Worm (Caenorhabditis elegans): ENCODE measurements around the gene C16D9.4.

C16D9.4 gene

DNA sequence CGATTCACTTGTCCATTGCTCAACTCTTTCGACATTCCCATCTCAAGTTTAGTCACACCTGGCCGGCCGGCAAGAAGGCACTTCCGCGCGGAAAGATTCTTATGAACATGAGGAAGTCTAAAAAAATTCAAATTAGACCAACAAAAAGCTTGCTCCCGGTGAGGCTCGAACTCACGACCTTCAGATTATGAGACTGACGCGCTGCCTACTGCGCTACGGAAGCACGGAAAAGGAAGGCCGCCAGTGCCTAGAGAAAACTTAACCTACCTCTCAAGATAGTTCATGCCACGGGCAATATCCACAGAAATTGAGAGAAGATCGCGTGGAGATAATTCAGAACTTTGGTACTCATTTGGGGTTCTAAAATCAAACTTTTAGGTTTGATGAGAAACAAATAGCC, 12.6 kb downstream of the C16D9.4 start:
- no peak for TF ChIP-seq lin-11 (tag; optimal IDR thresholded peaks at IDR 0.05)
- no peak for TF ChIP-seq F13H6.1 (tag; optimal IDR thresholded peaks at IDR 0.05)
- peak; percentile 67 for TF ChIP-seq snpc-4 (tag; optimal IDR thresholded peaks at IDR 0.05)
- TF ChIP-seq ceh-16 (tag; optimal IDR thresholded peaks at IDR 0.05): no peak
- TF ChIP-seq nhr-6 (tag; optimal IDR thresholded peaks at IDR 0.05): no peak
- TF ChIP-seq unc-39 (tag; optimal IDR thresholded peaks at IDR 0.05): no peak
- peak; percentile 21 for TF ChIP-seq nhr-129 (tag; optimal IDR thresholded peaks at IDR 0.05)
- TF ChIP-seq sma-9 (GFP tag; optimal IDR thresholded peaks at IDR 0.05): peak; percentile 18
- no peak for TF ChIP-seq sma-9 (tag; optimal IDR thresholded peaks at IDR 0.05)

DNA sequence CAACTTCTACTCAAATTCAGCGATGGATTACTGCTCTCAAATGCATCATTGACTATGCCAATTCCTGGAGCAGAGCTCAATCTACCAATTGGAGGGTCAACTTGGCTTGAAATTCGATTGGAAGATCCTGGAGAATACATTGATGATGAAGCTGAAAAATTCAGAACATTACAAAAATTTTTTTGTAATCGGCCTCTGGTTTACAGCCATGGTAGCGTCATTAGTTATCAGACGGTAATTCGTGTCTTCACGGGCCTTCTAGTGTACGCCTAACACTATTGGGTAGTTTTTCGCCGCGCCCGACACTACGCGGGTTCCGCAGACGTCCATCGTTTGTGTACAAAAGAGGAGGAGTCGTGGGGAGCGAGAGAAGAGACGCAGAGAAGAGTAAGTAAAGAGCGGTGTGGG, 14.0 kb downstream of the C16D9.4 start:
- no peak for TF ChIP-seq blmp-1 (tag; optimal IDR thresholded peaks at IDR 0.05; ENCODE audit: insufficient read depth)
- peak; percentile 99 for TF ChIP-seq snpc-4 (tag; optimal IDR thresholded peaks at IDR 0.05)
- TF ChIP-seq elt-3 (tag; optimal IDR thresholded peaks at IDR 0.05): no peak
- TF ChIP-seq ztf-1 (GFP tag; conservative IDR thresholded peaks at IDR 0.05): no peak
- TF ChIP-seq fos-1 (tag; optimal IDR thresholded peaks at IDR 0.05): peak; percentile 80
- no peak for TF ChIP-seq skn-1 (tag; optimal IDR thresholded peaks at IDR 0.05)
- peak; percentile 91 for TF ChIP-seq sma-9 (GFP tag; optimal IDR thresholded peaks at IDR 0.05)
- TF ChIP-seq sma-9 (tag; optimal IDR thresholded peaks at IDR 0.05): no peak
- TF ChIP-seq elt-1 (tag; optimal IDR thresholded peaks at IDR 0.05): no peak
- peak; percentile 65 to 78 for TF ChIP-seq lsy-2 (tag; optimal IDR thresholded peaks at IDR 0.05)
- no peak for TF ChIP-seq alr-1 (tag; optimal IDR thresholded peaks at IDR 0.05)
- TF ChIP-seq unc-55 (GFP tag; optimal IDR thresholded peaks at IDR 0.05): no peak
- no peak for TF ChIP-seq ceh-82 (tag; optimal IDR thresholded peaks at IDR 0.05)
- peak; percentile 63 for TF ChIP-seq nhr-77 (tag; optimal IDR thresholded peaks at IDR 0.05)
- peak; percentile 71 for TF ChIP-seq nhr-25 (tag; optimal IDR thresholded peaks at IDR 0.05)
- TF ChIP-seq nhr-237 (tag; optimal IDR thresholded peaks at IDR 0.05): no peak
- no peak for TF ChIP-seq nhr-23 (tag; optimal IDR thresholded peaks at IDR 0.05)
- peak; percentile 7 for TF ChIP-seq lin-11 (tag; optimal IDR thresholded peaks at IDR 0.05)
- peak; percentile 29 for TF ChIP-seq nhr-10 (tag; optimal IDR thresholded peaks at IDR 0.05)
- peak; percentile 79 for TF ChIP-seq gmeb-1 (tag; optimal IDR thresholded peaks at IDR 0.05)
- TF ChIP-seq crh-2 (tag; optimal IDR thresholded peaks at IDR 0.05): peak; percentile 89
- no peak for TF ChIP-seq peb-1 (tag; optimal IDR thresholded peaks at IDR 0.05)
- peak; percentile 6 for TF ChIP-seq Y55F3AM.14 (GFP tag; optimal IDR thresholded peaks at IDR 0.05)
- TF ChIP-seq zag-1 (tag; optimal IDR thresholded peaks at IDR 0.05): peak; percentile 23
- no peak for TF ChIP-seq ztf-4 (tag; optimal IDR thresholded peaks at IDR 0.05)
- peak; percentile 94 for TF ChIP-seq sma-3 (GFP tag; optimal IDR thresholded peaks at IDR 0.05)
- TF ChIP-seq dmd-4 (tag; optimal IDR thresholded peaks at IDR 0.05): no peak
- TF ChIP-seq R02D3.7 (tag; optimal IDR thresholded peaks at IDR 0.05): no peak
- TF ChIP-seq unc-62 (GFP tag; optimal IDR thresholded peaks at IDR 0.05): peak; percentile 26
- TF ChIP-seq ZK546.5 (tag; optimal IDR thresholded peaks at IDR 0.05): no peak
- peak; percentile 65 for TF ChIP-seq sem-4 (tag; optimal IDR thresholded peaks at IDR 0.05)
- TF ChIP-seq aly-2 (tag; optimal IDR thresholded peaks at IDR 0.05): no peak
- TF ChIP-seq ama-1 (optimal IDR thresholded peaks at IDR 0.05): peak; percentile 96
- no peak for TF ChIP-seq ztf-11 (tag; optimal IDR thresholded peaks at IDR 0.05)
- no peak for TF ChIP-seq mab-5 (tag; optimal IDR thresholded peaks at IDR 0.05)
- no peak for TF ChIP-seq lin-39 (tag; optimal IDR thresholded peaks at IDR 0.05)
- peak; percentile 40 for TF ChIP-seq ceh-16 (tag; optimal IDR thresholded peaks at IDR 0.05)
- TF ChIP-seq C34F6.9 (tag; optimal IDR thresholded peaks at IDR 0.05): peak; percentile 61
- peak; percentile 88 for TF ChIP-seq F13H6.1 (tag; optimal IDR thresholded peaks at IDR 0.05)
- TF ChIP-seq nhr-129 (tag; optimal IDR thresholded peaks at IDR 0.05): peak; percentile 63
- TF ChIP-seq egl-27 (tag; optimal IDR thresholded peaks at IDR 0.05): peak; percentile 80
- no peak for TF ChIP-seq mbf-1 (tag; optimal IDR thresholded peaks at IDR 0.05)
- TF ChIP-seq nhr-6 (tag; optimal IDR thresholded peaks at IDR 0.05): no peak
- TF ChIP-seq mdl-1 (tag; optimal IDR thresholded peaks at IDR 0.05): peak; percentile 49 to 65
- peak; percentile 34 for TF ChIP-seq nhr-11 (tag; optimal IDR thresholded peaks at IDR 0.05)
- TF ChIP-seq nhr-12 (tag; optimal IDR thresholded peaks at IDR 0.05): no peak
- TF ChIP-seq nhr-21 (tag; optimal IDR thresholded peaks at IDR 0.05): peak; percentile 88
- TF ChIP-seq lin-13 (GFP tag; optimal IDR thresholded peaks at IDR 0.05): peak; percentile 77
- no peak for TF ChIP-seq unc-39 (tag; optimal IDR thresholded peaks at IDR 0.05)

All from whole organism, L2 larva.